Worm (Caenorhabditis elegans) whole organism, L4 larva: Measurements from ENCODE around the gene npp-24.

ENCODE experiments used
- D1046.2 ChIP-seq: fragments of 200-800 bp; sonication (Bioruptor generic); IDR thresholded peaks from 2 replicates; pipeline ENCODE4 v1.3.6; 2022; ENCODE audit warnings: missing genetic modification characterization, missing compliant biosample characterization
- F10B5.3 ChIP-seq: sonication (generic microtip); optimal IDR thresholded peaks from 2 replicates; lab custom pipeline; 2016; ENCODE audit warnings: mild to moderate bottlenecking, missing genetic modification characterization, missing compliant biosample characterization
- Y105C5A.15 ChIP-seq: fragments of 200-800 bp; sonication (Bioruptor generic); IDR thresholded peaks from 2 replicates; pipeline ENCODE4 v1.3.6; 2022; ENCODE audit warnings: missing genetic modification characterization, missing compliant biosample characterization
- ZK546.5 ChIP-seq, 2 experiments: sonication (generic microtip); optimal IDR thresholded peaks; 2 replicates each; lab custom pipeline; 2017; ENCODE audit warnings: missing biosample characterization in 2 of 2, missing genetic modification characterization in 2 of 2
- aha-1 ChIP-seq: fragments of 150-350 bp; peaks from one replicate; lab custom pipeline; 2014; ENCODE audit warnings: missing biosample characterization, missing genetic modification characterization
- ama-1 ChIP-seq: fragments of 150-350 bp; optimal IDR thresholded peaks from 2 replicates; lab custom pipeline; 2014; ENCODE audit warnings: inconsistent platforms, mixed read lengths
- arid-1 ChIP-seq: fragments of 200-800 bp; sonication (Bioruptor generic); conservative IDR thresholded peaks from 2 replicates; pipeline ENCODE4 v1.3.6; 2022; ENCODE audit warnings: missing genetic modification reagents, missing genetic modification characterization, missing compliant biosample characterization
- ceh-20 ChIP-seq: fragments of 200-800 bp; sonication (Bioruptor generic); IDR thresholded peaks from 2 replicates; pipeline ENCODE4 v1.3.6; 2022; ENCODE audit warnings: missing genetic modification reagents, missing genetic modification characterization, missing compliant biosample characterization
- ceh-44 ChIP-seq: fragments of 200-800 bp; sonication (Bioruptor generic); IDR thresholded peaks from 2 replicates; pipeline ENCODE4 v1.3.6; 2022; ENCODE audit warnings: missing genetic modification reagents, missing genetic modification characterization, missing compliant biosample characterization
- ces-1 ChIP-seq: fragments of 150-350 bp; sonication (generic microtip); optimal IDR thresholded peaks from 4 replicates; lab custom pipeline; 2014; ENCODE audit warnings: missing biosample characterization, missing genetic modification reagents, missing genetic modification characterization
- daf-16 ChIP-seq, 3 experiments: sonication (generic microtip); optimal IDR thresholded peaks; 2 replicates each; lab custom pipeline; 2016 to 2017; ENCODE audit warnings: missing genetic modification characterization in 3 of 3, missing genetic modification reagents in 3 of 3, mild to moderate bottlenecking in 2 of 3, missing compliant biosample characterization in 2 of 3, missing biosample characterization in 1 of 3, moderate library complexity in 1 of 3
- dmd-8 ChIP-seq: fragments of 200-800 bp; sonication (Bioruptor generic); IDR thresholded peaks from 2 replicates; pipeline ENCODE4 v1.3.6; 2022; ENCODE audit warnings: missing genetic modification characterization, missing compliant biosample characterization
- dpl-1 ChIP-seq: fragments of 150-350 bp; optimal IDR thresholded peaks from 2 replicates; lab custom pipeline; 2014; ENCODE audit warnings: missing biosample characterization, missing genetic modification reagents, missing genetic modification characterization
- egl-27 ChIP-seq: sonication (generic microtip); optimal IDR thresholded peaks from 3 replicates; lab custom pipeline; 2017; ENCODE audit warnings: missing biosample characterization, missing genetic modification reagents, missing genetic modification characterization
- gei-8 ChIP-seq: fragments of 200-800 bp; sonication (Bioruptor generic); optimal IDR thresholded peaks from 2 replicates; lab custom pipeline; 2018; ENCODE audit warnings: mild to moderate bottlenecking, missing genetic modification characterization, missing compliant biosample characterization
- hif-1 ChIP-seq, 2 experiments: sonication (generic microtip); optimal IDR thresholded peaks; 2 replicates each; lab custom pipeline; 2016 to 2017; ENCODE audit warnings: missing compliant biosample characterization in 2 of 2, missing genetic modification characterization in 2 of 2, missing genetic modification reagents in 2 of 2, missing genotype in 2 of 2, mild to moderate bottlenecking in 1 of 2
- hlh-11 ChIP-seq: fragments of 200-800 bp; sonication (Bioruptor generic); optimal IDR thresholded peaks from 2 replicates; lab custom pipeline; 2018; ENCODE audit warnings: mild to moderate bottlenecking, missing genetic modification characterization, missing compliant biosample characterization
- hlh-30 ChIP-seq: sonication (generic microtip); optimal IDR thresholded peaks from 2 replicates; lab custom pipeline; 2017; ENCODE audit warnings: antibody characterized with exemption, mild to moderate bottlenecking, missing genetic modification characterization, missing compliant biosample characterization; ENCODE audit not compliant: insufficient read depth
- lin-38 ChIP-seq: fragments of 200-800 bp; sonication (Bioruptor generic); IDR thresholded peaks from 2 replicates; pipeline ENCODE4 v1.3.6; 2022; ENCODE audit warnings: missing genetic modification reagents, missing genetic modification characterization, missing compliant biosample characterization
- lsy-2 ChIP-seq, 2 experiments: fragments of 150-350 bp in 1 of 2; sonication (generic microtip) in 1 of 2; optimal IDR thresholded peaks; 2 replicates each; lab custom pipeline; 2014 to 2017; ENCODE audit warnings: missing biosample characterization in 2 of 2, missing genetic modification characterization in 2 of 2
- madf-5 ChIP-seq, 2 experiments: fragments of 200-800 bp; sonication (Bioruptor generic); IDR thresholded peaks; 2 replicates each; pipeline ENCODE4 v1.3.6; 2022; ENCODE audit warnings: missing compliant biosample characterization in 2 of 2, missing genetic modification characterization in 2 of 2
- mxl-3 ChIP-seq: fragments of 200-800 bp; sonication (Bioruptor generic); optimal IDR thresholded peaks from 2 replicates; lab custom pipeline; 2018; ENCODE audit warnings: mild to moderate bottlenecking, missing genetic modification characterization, missing compliant biosample characterization
- nhr-237 ChIP-seq: sonication (generic microtip); optimal IDR thresholded peaks from 2 replicates; lab custom pipeline; 2017; ENCODE audit warnings: missing biosample characterization, missing genetic modification characterization
- nhr-25 ChIP-seq: sonication (generic microtip); optimal IDR thresholded peaks from 2 replicates; lab custom pipeline; 2017; ENCODE audit warnings: missing genetic modification characterization, mild to moderate bottlenecking, missing compliant biosample characterization, antibody characterized with exemption, moderate library complexity, borderline replicate concordance; ENCODE audit not compliant: insufficient read depth
- nhr-41 ChIP-seq: fragments of 200-800 bp; sonication (Bioruptor generic); IDR thresholded peaks from 2 replicates; pipeline ENCODE4 v1.3.6; 2022; ENCODE audit warnings: missing genetic modification reagents, missing genetic modification characterization, missing compliant biosample characterization
- nhr-6 ChIP-seq: fragments of 150-350 bp; optimal IDR thresholded peaks from 2 replicates; lab custom pipeline; 2014; ENCODE audit warnings: missing biosample characterization, missing genetic modification characterization
- nhr-76 ChIP-seq: fragments of 150-350 bp; optimal IDR thresholded peaks from 2 replicates; lab custom pipeline; 2014; ENCODE audit warnings: missing biosample characterization, missing genetic modification characterization
- skn-1 ChIP-seq: fragments of 150-350 bp; optimal IDR thresholded peaks from 2 replicates; lab custom pipeline; 2014; ENCODE audit warnings: missing biosample characterization, missing genetic modification characterization
- snpc-1.2 ChIP-seq: fragments of 200-800 bp; sonication (Bioruptor generic); IDR thresholded peaks from 2 replicates; pipeline ENCODE4 v1.3.6; 2022; ENCODE audit warnings: missing genetic modification reagents, missing genetic modification characterization, missing compliant biosample characterization
- spr-1 ChIP-seq: sonication (generic microtip); optimal IDR thresholded peaks from 2 replicates; lab custom pipeline; 2016; ENCODE audit warnings: mild to moderate bottlenecking, missing genetic modification characterization, missing compliant biosample characterization
- tra-1 ChIP-seq: fragments of 200-800 bp; sonication (Bioruptor generic); IDR thresholded peaks from 2 replicates; pipeline ENCODE4 v1.3.6; 2022; ENCODE audit warnings: missing genetic modification reagents, missing genetic modification characterization, missing compliant biosample characterization
- zag-1 ChIP-seq: fragments of 150-350 bp; optimal IDR thresholded peaks from 2 replicates; lab custom pipeline; 2014; ENCODE audit warnings: missing biosample characterization, missing genetic modification characterization
- zfp-2 ChIP-seq: sonication (generic microtip); optimal IDR thresholded peaks from 2 replicates; lab custom pipeline; 2016; ENCODE audit warnings: mild to moderate bottlenecking, missing genetic modification characterization, missing compliant biosample characterization
- ztf-7 ChIP-seq: fragments of 150-350 bp; optimal IDR thresholded peaks from 2 replicates; lab custom pipeline; 2014; ENCODE audit warnings: missing biosample characterization, missing genetic modification characterization

The npp-24 gene

DNA sequence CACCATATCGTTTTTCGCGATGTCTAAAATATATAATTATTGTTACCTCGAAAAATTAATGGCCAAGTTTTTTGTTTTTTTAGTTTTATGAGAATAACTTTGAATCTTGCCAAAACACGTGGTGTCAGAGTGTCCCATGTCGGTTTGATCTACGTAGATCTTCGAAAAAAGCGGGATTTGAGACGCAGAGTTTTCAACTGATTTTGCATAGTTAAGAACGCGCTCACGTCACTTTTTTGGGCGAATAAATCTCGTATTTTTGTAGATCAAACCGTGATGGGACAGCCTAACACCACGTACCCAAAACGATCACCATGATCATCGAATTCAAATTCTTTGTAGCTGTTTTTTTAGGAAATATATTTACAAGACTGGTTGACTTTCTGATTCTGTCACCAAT, 8.1 kb upstream of the npp-24 start:
- TF ChIP-seq nhr-237 (tag; lab: Kevin White, UChicago): no peak
- TF ChIP-seq ZK546.5 (tag; optimal IDR thresholded peaks at IDR 0.05; lab: Kevin White, UChicago): no peak
- no peak for TF ChIP-seq madf-5 (GFP tag; IDR thresholded peaks at IDR 0.05; lab: Robert Waterston, UW)
- TF ChIP-seq ceh-44 (GFP tag; lab: Robert Waterston, UW): no peak

DNA sequence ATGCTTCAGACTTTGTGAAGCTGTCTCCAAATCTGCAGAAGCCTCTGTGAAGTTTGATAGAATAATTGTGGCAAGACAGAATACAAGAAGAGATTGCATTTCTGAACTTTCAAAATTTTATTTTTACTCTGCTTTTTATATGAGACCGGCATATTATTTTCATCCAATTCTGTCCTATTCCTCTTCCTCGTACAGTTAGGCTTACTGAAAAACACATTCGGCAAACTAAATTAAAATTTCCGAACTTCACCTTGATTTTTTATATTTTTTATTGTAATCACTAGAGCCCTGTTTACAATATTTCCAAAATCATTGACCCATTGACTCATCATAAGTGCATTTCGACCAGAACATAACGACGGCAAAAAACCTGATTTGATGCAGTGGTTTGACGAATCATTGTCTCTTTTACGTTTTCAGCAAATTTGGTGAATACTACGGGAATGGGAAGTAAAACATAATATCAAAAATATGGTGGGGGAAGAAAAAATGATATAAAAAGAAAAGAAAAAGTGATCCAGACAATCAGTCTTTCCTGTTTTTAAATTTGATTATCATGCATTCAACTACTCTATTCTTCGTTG, 7.4 kb upstream of the npp-24 start, which contains the start of the genes suex-1 and F12A10.9:
Gene suex-1, minus strand, starts transcription at position 101 of the 584 bp plus-strand sequence.
Gene F12A10.9, plus strand, starts transcription at position 534 of the 584 bp plus-strand sequence.
- TF ChIP-seq aha-1 (tag; lab: Kevin White, UChicago) (peak; percentile 33), mxl-3 (GFP tag; lab: Kevin White, UChicago) (no peak), dmd-8 (GFP tag; lab: Robert Waterston, UW) (no peak)
- TF ChIP-seq, all 104 proteins: peak for 1

DNA sequence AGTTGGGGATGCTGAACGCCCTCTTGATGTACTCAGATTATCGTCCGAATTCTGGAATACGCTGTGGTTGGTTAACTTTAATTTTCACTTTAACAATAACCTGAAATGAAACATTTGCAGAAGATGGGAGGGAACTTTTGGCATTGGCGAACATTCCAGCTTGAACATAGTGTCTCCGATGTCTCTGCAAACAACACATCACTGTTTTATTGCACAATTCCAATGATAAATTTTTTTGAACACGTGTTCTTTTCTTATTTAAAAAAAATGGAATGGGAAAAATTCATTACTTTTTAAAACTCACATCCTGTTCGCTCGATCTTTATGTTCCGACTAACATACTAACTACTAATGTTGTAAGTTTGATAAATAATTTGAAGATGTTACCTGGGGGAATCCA, 5.2 kb upstream of the npp-24 start, which contains the start of gene fzy-1:
Gene fzy-1, plus strand, starts transcription at position 301 of the 400 bp plus-strand sequence.
- TF ChIP-seq nhr-41 (GFP tag; lab: Robert Waterston, UW) (no peak), ztf-7 (tag; lab: Kevin White, UChicago) (no peak), ama-1 (lab: Kevin White, UChicago) (no peak), Y105C5A.15 (GFP tag; lab: Robert Waterston, UW) (no peak), ces-1 (no peak), snpc-1.2 (GFP tag; lab: Robert Waterston, UW) (no peak), hlh-11 (tag; lab: Kevin White, UChicago) (no peak)

DNA sequence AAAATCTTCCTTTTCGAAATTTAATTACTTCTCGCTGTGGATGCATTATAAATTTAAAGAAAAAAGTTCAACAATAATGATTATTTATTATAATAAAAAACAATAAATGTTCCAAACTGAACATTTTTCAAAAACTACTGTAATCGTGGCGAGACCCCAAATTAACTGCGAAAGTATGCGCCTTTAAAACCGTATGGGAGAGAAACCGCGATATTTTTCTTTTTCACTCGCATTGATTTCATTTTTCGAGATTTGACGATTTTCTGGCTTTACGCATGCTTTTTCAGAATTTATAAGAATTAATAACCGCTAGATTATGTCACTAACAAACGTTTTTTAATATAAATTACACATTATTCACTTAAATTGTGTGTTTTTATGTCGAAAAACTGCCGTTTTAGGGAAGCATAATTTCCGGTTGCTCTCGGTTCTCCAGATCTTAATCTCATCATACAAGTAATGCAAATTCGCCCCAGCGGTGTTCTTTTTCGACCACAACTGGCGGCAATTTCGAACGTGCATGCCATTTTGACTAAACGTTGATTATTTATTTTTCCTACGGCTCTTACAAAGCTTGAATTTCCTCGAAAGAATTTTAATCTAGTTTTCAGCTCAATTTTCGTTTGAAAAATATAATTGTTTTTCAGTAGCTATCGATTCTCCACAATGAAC, 4.5 kb upstream of the npp-24 start, which contains the start of gene F12A10.8:
Gene F12A10.8, minus strand, starts transcription at position 79 of the 672 bp plus-strand sequence.
- TF ChIP-seq lin-38 (peak; percentile 64), ceh-20 (no peak), spr-1 (no peak), hif-1 (tag; optimal IDR thresholded peaks at IDR 0.05; lab: Kevin White, UChicago) (no peak), aha-1 (tag; lab: Kevin White, UChicago) (peak; percentile 79), nhr-76 (tag; lab: Kevin White, UChicago) (no peak), gei-8 (no peak), snpc-1.2 (GFP tag; lab: Robert Waterston, UW) (no peak), tra-1 (GFP tag; lab: Robert Waterston, UW) (no peak), nhr-25 (tag; lab: Kevin White, UChicago) (no peak), zfp-2 (no peak), hlh-30 (tag; lab: Kevin White, UChicago) (peak; percentile 31), arid-1 (no peak), egl-27 (no peak), dpl-1 (GFP tag; lab: Kevin White, UChicago) (peak; percentile 71), zag-1 (tag; lab: Kevin White, UChicago) (no peak), daf-16 (GFP tag; optimal IDR thresholded peaks at IDR 0.05; lab: Kevin White, UChicago) (no peak), daf-16 (tag; optimal IDR thresholded peaks at IDR 0.05; lab: Kevin White, UChicago) (no peak), nhr-6 (tag; lab: Kevin White, UChicago) (no peak), F10B5.3 (no peak), D1046.2 (no peak), mxl-3 (GFP tag; lab: Kevin White, UChicago) (no peak), ces-1 (peak; percentile 35), lsy-2 (tag; optimal IDR thresholded peaks at IDR 0.05; lab: Kevin White, UChicago) (no peak), skn-1 (no peak)
